Worm (Caenorhabditis elegans) whole organism, late embryonic: ENCODE data around the gene nhr-162.

Source experiments
- ama-1 ChIP-seq: fragments of 150-350 bp; optimal IDR thresholded peaks from 2 replicates; lab custom pipeline; 2014
- ceh-14 ChIP-seq: sonication (generic microtip); optimal IDR thresholded peaks from 2 replicates; lab custom pipeline; 2016; ENCODE audit warnings: missing genotype, missing genetic modification characterization, missing compliant biosample characterization
- ceh-48 ChIP-seq: sonication (generic microtip); optimal IDR thresholded peaks from 2 replicates; lab custom pipeline; 2016; ENCODE audit warnings: missing genetic modification characterization, inconsistent platforms, missing compliant biosample characterization
- ceh-6 ChIP-seq: fragments of 200-800 bp; sonication (Bioruptor generic); optimal IDR thresholded peaks from 2 replicates; lab custom pipeline; 2018; ENCODE audit warnings: mild to moderate bottlenecking, missing genetic modification characterization, missing compliant biosample characterization
- ceh-9 ChIP-seq: sonication (generic microtip); optimal IDR thresholded peaks from 2 replicates; lab custom pipeline; 2016; ENCODE audit warnings: mild to moderate bottlenecking, missing genetic modification characterization, inconsistent platforms, missing compliant biosample characterization
- che-1 ChIP-seq: sonication (generic microtip); optimal IDR thresholded peaks from 2 replicates; lab custom pipeline; 2016; ENCODE audit warnings: mild to moderate bottlenecking, missing genetic modification characterization, missing compliant biosample characterization
- dve-1 ChIP-seq: sonication (generic microtip); optimal IDR thresholded peaks from 2 replicates; lab custom pipeline; 2017; ENCODE audit warnings: antibody characterized with exemption, mild to moderate bottlenecking, missing genetic modification characterization, missing compliant biosample characterization
- lim-6 ChIP-seq: sonication (generic microtip); optimal IDR thresholded peaks from 2 replicates; lab custom pipeline; 2016; ENCODE audit warnings: missing genetic modification characterization, missing compliant biosample characterization
- madf-2 ChIP-seq: sonication (generic microtip); optimal IDR thresholded peaks from 2 replicates; lab custom pipeline; 2017; ENCODE audit warnings: missing genetic modification characterization, missing compliant biosample characterization
- nfya-1 ChIP-seq: sonication (generic microtip); optimal IDR thresholded peaks from 2 replicates; lab custom pipeline; 2017; ENCODE audit warnings: missing genetic modification characterization, mild to moderate bottlenecking, missing compliant biosample characterization, antibody characterized with exemption, moderate library complexity
- npax-4 ChIP-seq: sonication (generic microtip); optimal IDR thresholded peaks from 2 replicates; lab custom pipeline; 2016; ENCODE audit warnings: missing genetic modification characterization, missing compliant biosample characterization
- pqm-1 ChIP-seq: sonication (generic microtip); optimal IDR thresholded peaks from 2 replicates; lab custom pipeline; 2016; ENCODE audit warnings: missing genetic modification characterization, missing compliant biosample characterization
- sdc-2 ChIP-seq: sonication (generic microtip); optimal IDR thresholded peaks from 2 replicates; lab custom pipeline; 2016; ENCODE audit warnings: missing genotype, missing genetic modification characterization, missing compliant biosample characterization

DNA sequence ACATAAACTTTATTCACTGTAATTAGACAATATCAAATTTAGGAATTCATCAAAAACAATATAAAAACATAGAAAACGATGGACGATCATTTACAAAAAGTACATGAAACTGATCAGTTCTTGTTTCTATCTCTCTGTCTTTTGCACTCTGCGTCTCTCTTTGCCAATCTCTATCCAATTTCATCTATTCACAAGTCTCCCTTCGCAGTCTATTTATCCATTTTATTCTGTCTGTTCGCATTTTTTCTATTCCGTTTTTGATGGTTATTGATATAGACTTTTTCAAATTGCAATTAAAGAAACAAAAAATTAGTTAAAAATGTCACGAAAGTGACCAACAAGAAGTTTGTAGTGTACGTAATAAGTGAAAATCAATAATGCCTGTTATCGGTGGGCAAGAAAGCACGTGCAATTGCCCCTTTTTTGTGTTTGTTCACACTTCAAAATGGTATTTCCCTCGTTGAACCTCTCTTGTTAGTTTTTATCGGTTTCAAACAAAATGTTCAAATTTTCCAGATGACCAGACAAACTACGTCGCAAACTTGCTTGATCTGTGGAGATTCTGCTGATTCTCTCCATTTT is 6.7 kb upstream of the nhr-162 start, which contains the start of gene nhr-42:
- no peak for TF ChIP-seq ceh-14 (tag; lab: Kevin White, UChicago)
- no peak for TF ChIP-seq pqm-1 (tag; lab: Kevin White, UChicago)
- TF ChIP-seq ceh-9 (tag; lab: Kevin White, UChicago), result no peak
- no peak for TF ChIP-seq ama-1 (lab: Kevin White, UChicago)
- no peak for TF ChIP-seq nfya-1 (tag; lab: Kevin White, UChicago)
- no peak for TF ChIP-seq ceh-48 (tag; lab: Kevin White, UChicago)
- no peak for TF ChIP-seq lim-6 (tag; lab: Kevin White, UChicago)
- TF ChIP-seq sdc-2, result no peak
- TF ChIP-seq ceh-6, result no peak
- TF ChIP-seq dve-1, result no peak
- TF ChIP-seq che-1 (tag; lab: Kevin White, UChicago), result no peak
- no peak for TF ChIP-seq npax-4
- TF ChIP-seq madf-2 (tag; lab: Kevin White, UChicago), result no peak
